Fruit fly (Drosophila melanogaster) whole organism, prepupa: ENCODE measurements around the gene nAChRalpha6.
A peak's percentile ranks its signal among the peaks of the same experiment; 100 is the strongest.

Experiments used
- CG11762 ChIP-seq: fragments of 200-800 bp; sonication (Bioruptor generic); optimal IDR thresholded peaks from 3 replicates; lab custom pipeline; 2016; ENCODE audit warnings: missing biosample characterization, missing genetic modification characterization; ENCODE audit not compliant: insufficient read depth
- CG1621 ChIP-seq: fragments of 200-800 bp; sonication (Bioruptor generic); optimal IDR thresholded peaks from 3 replicates; lab custom pipeline; 2018; ENCODE audit warnings: missing biosample characterization, mild to moderate bottlenecking, missing genetic modification characterization
- CG31627 ChIP-seq: fragments of 200-800 bp; sonication (Bioruptor generic); optimal IDR thresholded peaks from 3 replicates; lab custom pipeline; 2016; ENCODE audit warnings: missing biosample characterization, missing genetic modification characterization
- CG6854 ChIP-seq: fragments of 200-800 bp; sonication (Bioruptor generic); optimal IDR thresholded peaks from 2 replicates; lab custom pipeline; 2017; ENCODE audit warnings: missing biosample characterization, mild to moderate bottlenecking, missing genetic modification characterization
- CG8119 ChIP-seq: fragments of 200-800 bp; sonication (Bioruptor generic); IDR thresholded peaks from 3 replicates; pipeline ENCODE4 v1.3.6; 2022; ENCODE audit warnings: missing biosample characterization, missing genetic modification characterization
- CG8632 ChIP-seq: fragments of 200-800 bp; sonication (Bioruptor generic); optimal IDR thresholded peaks from 3 replicates; lab custom pipeline; 2016; ENCODE audit warnings: missing biosample characterization, missing genetic modification characterization
- Eip78C ChIP-seq: fragments of 200-800 bp; sonication (Bioruptor generic); peaks from one replicate; lab custom pipeline; 2016; ENCODE audit warnings: missing biosample characterization, missing genetic modification characterization
- Eip93F ChIP-seq: fragments of 200-800 bp; sonication (Bioruptor generic); optimal IDR thresholded peaks from 2 replicates; lab custom pipeline; 2016; ENCODE audit warnings: missing biosample characterization, mild to moderate bottlenecking, missing genetic modification characterization
- Lpt ChIP-seq: fragments of 200-800 bp; sonication (Bioruptor generic); optimal IDR thresholded peaks from 3 replicates; lab custom pipeline; 2016; ENCODE audit warnings: missing biosample characterization, missing genetic modification characterization
- Met ChIP-seq: fragments of 200-800 bp; sonication (Bioruptor generic); optimal IDR thresholded peaks from 3 replicates; lab custom pipeline; 2016; ENCODE audit warnings: missing biosample characterization, missing genetic modification characterization
- dac ChIP-seq: fragments of 200-800 bp; sonication (Bioruptor generic); optimal IDR thresholded peaks from 2 replicates; lab custom pipeline; 2017; ENCODE audit warnings: missing biosample characterization, mild to moderate bottlenecking, missing genetic modification characterization
- eg ChIP-seq: fragments of 200-800 bp; sonication (Bioruptor generic); IDR thresholded peaks from 3 replicates; pipeline ENCODE4 v1.3.6; 2022; ENCODE audit warnings: missing biosample characterization, missing genetic modification characterization
- svp ChIP-seq: fragments of 200-800 bp; sonication (Bioruptor generic); peaks from one replicate; lab custom pipeline; 2016; ENCODE audit warnings: missing biosample characterization, missing genetic modification characterization

Gene nAChRalpha6

dm6 chr2L:9746236-9747225 lies 139.5 kb downstream of the nAChRalpha6 start, which contains the start of gene Nckx30C:
Nckx30C (minus strand) TSS chr2L:9746495.
- TF ChIP-seq CG31627 (GFP tag; lab: Kevin White, UChicago) (no peak), dac (GFP tag; lab: Kevin White, UChicago) (peak; percentile 34)

dm6 chr2L:9744634-9745033 lies 141.4 kb downstream of the nAChRalpha6 start:
- TF ChIP-seq Eip93F (GFP tag; lab: Kevin White, UChicago) (no peak), CG1621 (tag; lab: Kevin White, UChicago) (no peak), Eip78C (GFP tag; lab: Kevin White, UChicago) (no peak), CG6854 (no peak), CG8632 (GFP tag; lab: Kevin White, UChicago) (no peak), Lpt (GFP tag; lab: Kevin White, UChicago) (no peak), dac (GFP tag; lab: Kevin White, UChicago) (no peak), Met (GFP tag; lab: Kevin White, UChicago) (no peak), CG11762 (GFP tag; lab: Kevin White, UChicago) (no peak), CG8119 (no peak), svp (GFP tag; lab: Kevin White, UChicago) (no peak)
- TF ChIP-seq, all 60 proteins: peak for 0

dm6 chr2L:9743823-9744222 lies 142.2 kb downstream of the nAChRalpha6 start:
- TF ChIP-seq CG11762 (GFP tag; lab: Kevin White, UChicago) (no peak), eg (0 out of 3 replicates have a peak, but pooled peaks have one; percentile 9)
- TF ChIP-seq, all 60 proteins: peak for 1
